Fruit fly (Drosophila melanogaster) whole organism, embryonic: Measurements from ENCODE around the gene CG43999.

ENCODE experiments used
- Blimp-1 ChIP-seq: fragments of 200-800 bp; sonication (Bioruptor generic); optimal IDR thresholded peaks from 3 replicates; lab custom pipeline; 2018; ENCODE audit warnings: missing biosample characterization, missing genetic modification characterization, mild to moderate bottlenecking, moderate library complexity, missing genetic modification reagents
- BtbVII ChIP-seq: fragments of 200-800 bp; sonication (Bioruptor generic); optimal IDR thresholded peaks from 3 replicates; lab custom pipeline; 2017; ENCODE audit warnings: missing biosample characterization, mild to moderate bottlenecking, missing genetic modification characterization
- CG10959 ChIP-seq: fragments of 200-800 bp; sonication (Bioruptor generic); IDR thresholded peaks from 2 replicates; pipeline ENCODE4 v1.3.6; 2022; ENCODE audit warnings: missing biosample characterization, missing genetic modification characterization
- CG12659 ChIP-seq: fragments of 200-800 bp; sonication (Bioruptor generic); optimal IDR thresholded peaks from 3 replicates; lab custom pipeline; 2017; ENCODE audit warnings: mild to moderate bottlenecking, missing biosample characterization, missing genetic modification reagents, missing genetic modification characterization
- CG13123 ChIP-seq: fragments of 200-800 bp; sonication (Bioruptor generic); optimal IDR thresholded peaks from 2 replicates; lab custom pipeline; 2016; ENCODE audit warnings: missing biosample characterization, missing genetic modification characterization
- CG13296 ChIP-seq: fragments of 200-800 bp; sonication (Bioruptor generic); optimal IDR thresholded peaks from 3 replicates; lab custom pipeline; 2018; ENCODE audit warnings: missing biosample characterization, mild to moderate bottlenecking, missing genetic modification characterization
- CG15696 ChIP-seq: fragments of 200-800 bp; sonication (Bioruptor generic); optimal IDR thresholded peaks from 2 replicates; lab custom pipeline; 2019; ENCODE audit warnings: missing biosample characterization, mild to moderate bottlenecking, missing genetic modification characterization, moderate library complexity
- CG1792 ChIP-seq: fragments of 200-800 bp; sonication (Bioruptor generic); optimal IDR thresholded peaks from 2 replicates; lab custom pipeline; 2016; ENCODE audit warnings: missing biosample characterization, missing genetic modification characterization
- CG18764 ChIP-seq: fragments of 200-800 bp; sonication (Bioruptor generic); optimal IDR thresholded peaks from 3 replicates; lab custom pipeline; 2016; ENCODE audit warnings: missing biosample characterization, missing genetic modification characterization
- CG2129 ChIP-seq: fragments of 200-800 bp; sonication (Bioruptor generic); IDR thresholded peaks from 2 replicates; pipeline ENCODE4 v1.3.6; 2022; ENCODE audit warnings: missing biosample characterization, missing genetic modification characterization; ENCODE audit not compliant: partially characterized antibody
- CG31441 ChIP-seq: fragments of 200-800 bp; sonication (Bioruptor generic); IDR thresholded peaks from 2 replicates; pipeline ENCODE4 v1.3.6; 2022; ENCODE audit warnings: missing biosample characterization, missing genetic modification characterization
- CG3407 ChIP-seq: fragments of 200-800 bp; sonication (Bioruptor generic); optimal IDR thresholded peaks from 2 replicates; lab custom pipeline; 2018; ENCODE audit warnings: missing biosample characterization, mild to moderate bottlenecking, missing genetic modification characterization
- CG43689 ChIP-seq: fragments of 200-800 bp; sonication (Bioruptor generic); IDR thresholded peaks from 2 replicates; pipeline ENCODE4 v1.3.6; 2022; ENCODE audit warnings: missing biosample characterization, missing genetic modification characterization
- CG6175 ChIP-seq: fragments of 200-800 bp; sonication (Bioruptor generic); IDR thresholded peaks from 3 replicates; pipeline ENCODE4 v1.3.6; 2022; ENCODE audit warnings: missing biosample characterization, missing genetic modification characterization
- CG6813 ChIP-seq: fragments of 200-800 bp; sonication (Bioruptor generic); optimal IDR thresholded peaks from 2 replicates; lab custom pipeline; 2017; ENCODE audit warnings: missing biosample characterization, missing genetic modification characterization, mild to moderate bottlenecking, moderate library complexity, missing genetic modification reagents
- Dfd ChIP-seq, 2 experiments: fragments of >200 bp; optimal IDR thresholded peaks; 2 replicates each; lab custom pipeline; 2017; ENCODE audit warnings: missing biosample characterization in 2 of 2, missing genetic modification characterization in 2 of 2
- Dip3 ChIP-seq: fragments of 200-800 bp; sonication (Bioruptor generic); optimal IDR thresholded peaks from 3 replicates; lab custom pipeline; 2016; ENCODE audit warnings: missing biosample characterization, missing genetic modification characterization
- E2f2 ChIP-seq: fragments of 200-800 bp; sonication (Bioruptor generic); IDR thresholded peaks from 2 replicates; pipeline ENCODE4 v1.3.6; 2022; ENCODE audit warnings: missing biosample characterization, missing genetic modification characterization
- Ets97D ChIP-seq: fragments of 200-800 bp; sonication (Bioruptor generic); optimal IDR thresholded peaks from 3 replicates; lab custom pipeline; 2016; ENCODE audit warnings: missing biosample characterization, missing genetic modification characterization
- Hmx ChIP-seq: fragments of 200-800 bp; sonication (Bioruptor generic); optimal IDR thresholded peaks from 2 replicates; lab custom pipeline; 2016; ENCODE audit warnings: missing biosample characterization, missing genetic modification characterization
- Hr3 ChIP-seq: fragments of 200-800 bp; sonication (Bioruptor generic); optimal IDR thresholded peaks from 3 replicates; lab custom pipeline; 2016; ENCODE audit warnings: missing biosample characterization, missing genetic modification characterization
- MTF-1 ChIP-seq: fragments of 200-800 bp; sonication (Bioruptor generic); optimal IDR thresholded peaks from 2 replicates; lab custom pipeline; 2018; ENCODE audit warnings: missing biosample characterization, mild to moderate bottlenecking, missing genetic modification characterization, borderline replicate concordance
- NFAT ChIP-seq: fragments of 200-800 bp; sonication (Bioruptor generic); IDR thresholded peaks from 2 replicates; pipeline ENCODE4 v1.3.6; 2022; ENCODE audit warnings: missing biosample characterization, missing genetic modification characterization
- Opbp ChIP-seq: fragments of 200-800 bp; sonication (Bioruptor generic); IDR thresholded peaks from 3 replicates; pipeline ENCODE4 v1.3.6; 2022; ENCODE audit warnings: missing biosample characterization, missing genetic modification characterization; ENCODE audit not compliant: partially characterized antibody
- Sox102F ChIP-seq: fragments of 200-800 bp; sonication (Bioruptor generic); optimal IDR thresholded peaks from 2 replicates; lab custom pipeline; 2018; ENCODE audit warnings: missing biosample characterization, mild to moderate bottlenecking, missing genetic modification characterization, moderate library complexity
- Sry-β ChIP-seq: fragments of 200-800 bp; sonication (Bioruptor generic); optimal IDR thresholded peaks from 2 replicates; lab custom pipeline; 2018; ENCODE audit warnings: missing biosample characterization, mild to moderate bottlenecking, missing genetic modification characterization, moderate library complexity
- ab ChIP-seq: fragments of 200-800 bp; sonication (Bioruptor generic); optimal IDR thresholded peaks from 2 replicates; lab custom pipeline; 2016; ENCODE audit warnings: missing biosample characterization, missing genetic modification characterization
- ac ChIP-seq: fragments of 200-800 bp; sonication (Bioruptor generic); optimal IDR thresholded peaks from 3 replicates; lab custom pipeline; 2017; ENCODE audit warnings: missing biosample characterization, mild to moderate bottlenecking, missing genetic modification characterization
- bigmax ChIP-seq: fragments of 200-800 bp; sonication (Bioruptor generic); optimal IDR thresholded peaks from 2 replicates; lab custom pipeline; 2018; ENCODE audit warnings: missing biosample characterization, mild to moderate bottlenecking, missing genetic modification characterization
- bowl ChIP-seq: fragments of 200-800 bp; sonication (Bioruptor generic); IDR thresholded peaks from 2 replicates; pipeline ENCODE4 v1.3.6; 2022; ENCODE audit warnings: missing biosample characterization, missing genetic modification characterization
- caup ChIP-seq: fragments of 200-800 bp; sonication (Bioruptor generic); optimal IDR thresholded peaks from 3 replicates; lab custom pipeline; 2017; ENCODE audit warnings: missing biosample characterization, mild to moderate bottlenecking, missing genetic modification characterization, moderate library complexity; ENCODE audit not compliant: severe bottlenecking
- ci ChIP-seq: fragments of 200-800 bp; sonication (Bioruptor generic); IDR thresholded peaks from 3 replicates; pipeline ENCODE4 v1.3.6; 2022; ENCODE audit warnings: missing biosample characterization, missing genetic modification characterization
- dmrt99B ChIP-seq: fragments of 200-800 bp; sonication (Bioruptor generic); optimal IDR thresholded peaks from 2 replicates; lab custom pipeline; 2018; ENCODE audit warnings: missing biosample characterization, mild to moderate bottlenecking, missing genetic modification characterization, moderate library complexity
- dpn ChIP-seq, 2 experiments: fragments of 200-800 bp; sonication (Bioruptor generic); optimal IDR thresholded peaks; 3 replicates each; lab custom pipeline; 2016; ENCODE audit warnings: missing biosample characterization in 2 of 2, missing genetic modification characterization in 2 of 2
- gro ChIP-seq: fragments of 200-800 bp; sonication (Bioruptor generic); optimal IDR thresholded peaks from 2 replicates; lab custom pipeline; 2016; ENCODE audit warnings: missing biosample characterization, missing genetic modification characterization
- hbn ChIP-seq: fragments of 200-800 bp; sonication (Bioruptor generic); IDR thresholded peaks from 2 replicates; pipeline ENCODE4 v1.3.6; 2022; ENCODE audit warnings: missing biosample characterization, missing genetic modification characterization; ENCODE audit not compliant: partially characterized antibody
- hkb ChIP-seq, 2 experiments: fragments of 200-800 bp in 1 of 2; fragments of >200 bp in 1 of 2; sonication (Bioruptor generic) in 1 of 2; IDR thresholded peaks in 1 of 2; optimal IDR thresholded peaks in 1 of 2; 2 replicates each; pipeline versions ENCODE4 v1.3.6 to Lab custom; 2017 to 2022; ENCODE audit warnings: missing biosample characterization in 1 of 2, missing genetic modification characterization in 1 of 2
- kah ChIP-seq: fragments of 200-800 bp; sonication (Bioruptor generic); optimal IDR thresholded peaks from 2 replicates; lab custom pipeline; 2018; ENCODE audit warnings: missing biosample characterization, mild to moderate bottlenecking, missing genetic modification characterization
- klu ChIP-seq: fragments of 200-800 bp; sonication (Bioruptor generic); IDR thresholded peaks from 2 replicates; pipeline ENCODE4 v1.3.6; 2022; ENCODE audit warnings: missing biosample characterization, missing genetic modification characterization
- mam ChIP-seq: fragments of 200-800 bp; sonication (Bioruptor generic); optimal IDR thresholded peaks from 3 replicates; lab custom pipeline; 2016; ENCODE audit warnings: missing biosample characterization, missing genetic modification characterization
- repo ChIP-seq: fragments of 200-800 bp; sonication (Bioruptor generic); optimal IDR thresholded peaks from 2 replicates; lab custom pipeline; 2016; ENCODE audit warnings: missing biosample characterization, missing genetic modification characterization
- sens ChIP-seq: fragments of 200-800 bp; sonication (Bioruptor generic); peaks from one replicate; lab custom pipeline; 2016; ENCODE audit warnings: missing biosample characterization, missing genetic modification characterization
- sens-2 ChIP-seq: fragments of 200-800 bp; sonication (Bioruptor generic); IDR thresholded peaks from 2 replicates; pipeline ENCODE4 v1.3.6; 2022; ENCODE audit warnings: missing biosample characterization, missing genetic modification characterization
- tin ChIP-seq: fragments of 200-800 bp; sonication (Bioruptor generic); optimal IDR thresholded peaks from 3 replicates; lab custom pipeline; 2016; ENCODE audit warnings: missing biosample characterization, missing genetic modification characterization
- unc-4 ChIP-seq: fragments of 200-800 bp; sonication (Bioruptor generic); IDR thresholded peaks from 2 replicates; pipeline ENCODE4 v1.3.6; 2022; ENCODE audit warnings: missing biosample characterization, missing genetic modification characterization; ENCODE audit not compliant: partially characterized antibody
- usp ChIP-seq: fragments of >200 bp; optimal IDR thresholded peaks from 2 replicates; lab custom pipeline; 2017; ENCODE audit warnings: missing biosample characterization, missing genetic modification characterization
- vvl ChIP-seq: fragments of 200-800 bp; sonication (Bioruptor generic); IDR thresholded peaks from 2 replicates; pipeline ENCODE4 v1.3.6; 2022; ENCODE audit warnings: missing biosample characterization, missing genetic modification characterization
- wek ChIP-seq: fragments of 200-800 bp; sonication (Bioruptor generic); optimal IDR thresholded peaks from 3 replicates; lab custom pipeline; 2018; ENCODE audit warnings: missing biosample characterization, mild to moderate bottlenecking, missing genetic modification characterization, moderate library complexity

Gene CG43999

DNA sequence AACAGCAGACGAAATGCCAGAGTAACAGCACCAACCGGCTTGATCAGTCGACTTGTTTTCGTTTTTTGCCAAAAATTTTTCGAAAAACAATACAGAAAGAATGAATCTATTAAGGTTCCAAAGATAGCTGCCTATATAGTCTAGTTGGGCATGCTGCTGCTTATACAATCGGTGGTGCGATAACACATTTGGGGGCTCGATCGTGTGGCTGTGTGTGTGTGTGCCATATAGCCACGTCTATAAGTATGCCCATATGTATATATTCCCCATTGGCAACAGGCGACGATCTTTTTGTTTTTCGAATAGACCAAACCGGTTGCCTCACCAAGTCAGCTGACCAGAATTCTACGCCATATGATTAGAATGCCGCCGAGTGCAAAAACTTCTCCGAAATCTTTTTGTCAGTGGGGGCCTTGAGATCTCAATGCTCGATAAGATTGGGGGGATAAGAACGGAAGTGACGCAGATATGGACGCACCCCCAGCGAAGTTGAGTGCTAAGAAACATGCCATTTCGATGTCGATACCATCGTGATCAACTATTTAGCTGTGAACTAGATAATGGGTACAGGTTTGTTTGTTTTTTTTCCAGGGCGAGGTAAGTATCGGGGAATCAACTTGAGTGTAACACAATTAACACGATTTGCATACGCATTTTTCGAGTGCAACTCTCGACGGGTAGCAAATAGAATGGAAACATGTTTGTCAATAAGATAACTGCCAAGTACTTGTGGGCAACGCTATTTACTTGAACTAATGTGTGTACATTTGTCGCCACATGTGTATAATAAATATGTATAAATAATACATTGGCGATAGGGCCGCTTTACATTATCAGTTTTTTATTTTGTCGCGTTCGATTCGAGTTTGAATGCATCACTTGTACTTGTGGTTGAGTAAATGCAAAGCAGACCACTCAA is 11.4 kb upstream of the CG43999 start (continued):
- TF ChIP-seq Opbp (GFP tag; lab: Robert Waterston, UW) (no peak), CG6175 (GFP tag; lab: Robert Waterston, UW) (no peak; the same call in 2 of the 3 replicates), ci (GFP tag; lab: Robert Waterston, UW) (peak; percentile 89), CG2129 (GFP tag; lab: Robert Waterston, UW) (no peak), usp (no peak), CG3407 (GFP tag; lab: Kevin White, UChicago) (peak; percentile 95), bigmax (GFP tag; lab: Kevin White, UChicago) (peak; percentile 36), Blimp-1 (GFP tag; lab: Kevin White, UChicago) (peak; percentile 87), kah (GFP tag; lab: Kevin White, UChicago) (peak; percentile 57), CG13123 (GFP tag; lab: Kevin White, UChicago) (peak; percentile 81), caup (peak; percentile 88), tin (GFP tag; lab: Kevin White, UChicago) (peak; percentile 34), bowl (GFP tag; lab: Robert Waterston, UW) (peak; percentile 70; the same call in 1 of the 2 replicates), NFAT (GFP tag; lab: Robert Waterston, UW) (peak; percentile 51), Dfd (GFP tag; optimal IDR thresholded peaks at IDR 0.05; lab: Kevin White, UChicago) (no peak), Sox102F (peak; percentile 76), CG1792 (peak; percentile 62), CG18764 (peak; percentile 86), Hmx (GFP tag; lab: Kevin White, UChicago) (no peak), BtbVII (GFP tag; lab: Kevin White, UChicago) (peak; percentile 72), sens (GFP tag; lab: Kevin White, UChicago) (peak; percentile 98), E2f2 (peak; percentile 65), ac (GFP tag; lab: Kevin White, UChicago) (peak; percentile 86), klu (GFP tag; lab: Robert Waterston, UW) (no peak), vvl (peak; percentile 72), CG43689 (peak; percentile 65), CG15696 (peak; percentile 93), wek (GFP tag; lab: Kevin White, UChicago) (peak; percentile 93), hkb (optimal IDR thresholded peaks at IDR 0.05; lab: Kevin White, UChicago) (no peak), hkb (GFP tag; IDR thresholded peaks at IDR 0.05; lab: Robert Waterston, UW) (peak; percentile 89), CG12659 (GFP tag; lab: Kevin White, UChicago) (peak; percentile 82), Ets97D (GFP tag; lab: Kevin White, UChicago) (peak; percentile 36), CG6813 (GFP tag; lab: Kevin White, UChicago) (peak; percentile 95), Hr3 (GFP tag; lab: Kevin White, UChicago) (peak; percentile 28), unc-4 (no peak), CG31441 (GFP tag; lab: Robert Waterston, UW) (peak; percentile 78), repo (GFP tag; lab: Kevin White, UChicago) (peak; percentile 66), Dip3 (GFP tag; lab: Kevin White, UChicago) (no peak), hbn (GFP tag; lab: Robert Waterston, UW) (no peak), dmrt99B (peak; percentile 78), gro (no peak), sens-2 (GFP tag; lab: Robert Waterston, UW) (no peak), dpn (GFP tag; optimal IDR thresholded peaks at IDR 0.05; lab: Kevin White, UChicago) (peak; percentile 56 to 57), CG13296 (GFP tag; lab: Kevin White, UChicago) (peak; percentile 91), MTF-1 (GFP tag; lab: Kevin White, UChicago) (peak; percentile 93), CG10959 (GFP tag; lab: Robert Waterston, UW) (peak; percentile 46), Sry-β (GFP tag; lab: Kevin White, UChicago) (peak; percentile 64), mam (peak; percentile 29), ab (GFP tag; lab: Kevin White, UChicago) (no peak)
